Worm (Caenorhabditis elegans) whole organism, late embryonic: Measurements from ENCODE around the gene F54C9.14.

ENCODE experiments used
- C38D4.7 ChIP-seq: fragments of 200-800 bp; sonication (Bioruptor generic); optimal IDR thresholded peaks from 2 replicates; lab custom pipeline; 2018; ENCODE audit warnings: mild to moderate bottlenecking, missing genetic modification characterization, moderate library complexity, missing compliant biosample characterization
- F13H6.1 ChIP-seq: sonication (generic microtip); optimal IDR thresholded peaks from 2 replicates; lab custom pipeline; 2016; ENCODE audit warnings: missing genetic modification characterization, missing compliant biosample characterization
- K02D7.2 ChIP-seq: sonication (generic microtip); optimal IDR thresholded peaks from 2 replicates; lab custom pipeline; 2017; ENCODE audit warnings: mild to moderate bottlenecking, missing genetic modification characterization, missing compliant biosample characterization
- T23F11.4 ChIP-seq: fragments of 200-800 bp; sonication (Bioruptor generic); optimal IDR thresholded peaks from 2 replicates; lab custom pipeline; 2018; ENCODE audit warnings: mild to moderate bottlenecking, missing genetic modification characterization, missing compliant biosample characterization
- ahr-1 ChIP-seq: sonication (generic microtip); optimal IDR thresholded peaks from 2 replicates; lab custom pipeline; 2016; ENCODE audit warnings: missing genetic modification characterization, missing compliant biosample characterization
- ama-1 ChIP-seq: fragments of 150-350 bp; optimal IDR thresholded peaks from 2 replicates; lab custom pipeline; 2014
- ceh-14 ChIP-seq: sonication (generic microtip); optimal IDR thresholded peaks from 2 replicates; lab custom pipeline; 2016; ENCODE audit warnings: missing genotype, missing genetic modification characterization, missing compliant biosample characterization
- ceh-18 ChIP-seq: sonication (generic microtip); optimal IDR thresholded peaks from 2 replicates; lab custom pipeline; 2016; ENCODE audit warnings: missing genetic modification characterization, missing compliant biosample characterization
- ceh-2 ChIP-seq: sonication (generic microtip); optimal IDR thresholded peaks from 2 replicates; lab custom pipeline; 2016; ENCODE audit warnings: missing genotype, missing genetic modification characterization, missing compliant biosample characterization
- ceh-22 ChIP-seq: sonication (generic microtip); optimal IDR thresholded peaks from 2 replicates; lab custom pipeline; 2017; ENCODE audit warnings: missing biosample characterization, missing genetic modification characterization
- ceh-24 ChIP-seq: sonication (generic microtip); optimal IDR thresholded peaks from 2 replicates; lab custom pipeline; 2016; ENCODE audit warnings: mild to moderate bottlenecking, missing genetic modification characterization, missing compliant biosample characterization
- ceh-30 ChIP-seq: fragments of 150-350 bp; optimal IDR thresholded peaks from 2 replicates; lab custom pipeline; 2014; ENCODE audit warnings: missing biosample characterization, missing genetic modification characterization
- ceh-31 ChIP-seq: sonication (generic microtip); optimal IDR thresholded peaks from 2 replicates; lab custom pipeline; 2016; ENCODE audit warnings: missing genetic modification characterization, missing compliant biosample characterization
- ceh-34 ChIP-seq: sonication (generic microtip); optimal IDR thresholded peaks from 2 replicates; lab custom pipeline; 2016; ENCODE audit warnings: mild to moderate bottlenecking, missing genetic modification characterization, missing compliant biosample characterization
- ceh-45 ChIP-seq: fragments of 200-800 bp; sonication (Bioruptor generic); IDR thresholded peaks from 2 replicates; pipeline ENCODE4 v1.3.6; 2022; ENCODE audit warnings: missing genetic modification reagents, missing genetic modification characterization, missing compliant biosample characterization
- ceh-9 ChIP-seq: sonication (generic microtip); optimal IDR thresholded peaks from 2 replicates; lab custom pipeline; 2016; ENCODE audit warnings: mild to moderate bottlenecking, missing genetic modification characterization, inconsistent platforms, missing compliant biosample characterization
- che-1 ChIP-seq: sonication (generic microtip); optimal IDR thresholded peaks from 2 replicates; lab custom pipeline; 2016; ENCODE audit warnings: mild to moderate bottlenecking, missing genetic modification characterization, missing compliant biosample characterization
- dmd-4 ChIP-seq: sonication (generic microtip); optimal IDR thresholded peaks from 2 replicates; lab custom pipeline; 2016; ENCODE audit warnings: borderline replicate concordance, missing genetic modification characterization, missing compliant biosample characterization
- elt-2 ChIP-seq: sonication (generic microtip); optimal IDR thresholded peaks from 2 replicates; lab custom pipeline; 2016; ENCODE audit warnings: missing genetic modification reagents, missing genetic modification characterization, missing compliant biosample characterization
- elt-4 ChIP-seq: sonication (generic microtip); optimal IDR thresholded peaks from 2 replicates; lab custom pipeline; 2016; ENCODE audit warnings: missing genetic modification characterization, missing compliant biosample characterization
- fkh-10 ChIP-seq: fragments of 150-350 bp; optimal IDR thresholded peaks from 2 replicates; lab custom pipeline; 2014; ENCODE audit warnings: missing biosample characterization, missing genetic modification reagents, missing genetic modification characterization
- fkh-6 ChIP-seq: sonication (generic microtip); optimal IDR thresholded peaks from 2 replicates; lab custom pipeline; 2016; ENCODE audit warnings: missing genetic modification characterization, missing compliant biosample characterization
- gmeb-2 ChIP-seq: sonication (generic microtip); optimal IDR thresholded peaks from 2 replicates; lab custom pipeline; 2016; ENCODE audit warnings: missing genetic modification characterization, inconsistent platforms, missing compliant biosample characterization
- hlh-13 ChIP-seq: fragments of 200-800 bp; sonication (Bioruptor generic); optimal IDR thresholded peaks from 2 replicates; lab custom pipeline; 2018; ENCODE audit warnings: mild to moderate bottlenecking, missing genetic modification characterization, missing compliant biosample characterization
- hlh-6 ChIP-seq: sonication (generic microtip); optimal IDR thresholded peaks from 2 replicates; lab custom pipeline; 2016; ENCODE audit warnings: missing genotype, missing genetic modification characterization, missing compliant biosample characterization
- madf-2 ChIP-seq: sonication (generic microtip); optimal IDR thresholded peaks from 2 replicates; lab custom pipeline; 2017; ENCODE audit warnings: missing genetic modification characterization, missing compliant biosample characterization
- mec-3 ChIP-seq: sonication (generic microtip); optimal IDR thresholded peaks from 2 replicates; lab custom pipeline; 2016; ENCODE audit warnings: borderline replicate concordance, missing genetic modification characterization, missing compliant biosample characterization
- nfya-1 ChIP-seq: sonication (generic microtip); optimal IDR thresholded peaks from 2 replicates; lab custom pipeline; 2017; ENCODE audit warnings: missing genetic modification characterization, mild to moderate bottlenecking, missing compliant biosample characterization, antibody characterized with exemption, moderate library complexity
- nhr-11 ChIP-seq: fragments of 150-350 bp; optimal IDR thresholded peaks from 2 replicates; lab custom pipeline; 2014; ENCODE audit warnings: missing biosample characterization, missing genetic modification characterization
- odd-2 ChIP-seq: sonication (generic microtip); optimal IDR thresholded peaks from 2 replicates; lab custom pipeline; 2017; ENCODE audit warnings: antibody characterized with exemption, mild to moderate bottlenecking, missing genetic modification characterization, missing compliant biosample characterization
- pag-3 ChIP-seq: sonication (generic microtip); optimal IDR thresholded peaks from 2 replicates; lab custom pipeline; 2016; ENCODE audit warnings: missing compliant biosample characterization, missing genetic modification characterization, borderline replicate concordance
- pat-9 ChIP-seq: fragments of 200-800 bp; sonication (Bioruptor generic); optimal IDR thresholded peaks from 2 replicates; lab custom pipeline; 2018; ENCODE audit warnings: mild to moderate bottlenecking, missing genetic modification characterization, moderate library complexity, missing compliant biosample characterization
- pha-2 ChIP-seq: sonication (generic microtip); optimal IDR thresholded peaks from 2 replicates; lab custom pipeline; 2017; ENCODE audit warnings: mild to moderate bottlenecking, missing genetic modification characterization, missing compliant biosample characterization
- pha-4 ChIP-seq: fragments of 150-350 bp; optimal IDR thresholded peaks from 2 replicates; lab custom pipeline; 2018; ENCODE audit warnings: missing biosample characterization, missing genetic modification reagents, missing genetic modification characterization
- pqm-1 ChIP-seq: sonication (generic microtip); optimal IDR thresholded peaks from 2 replicates; lab custom pipeline; 2016; ENCODE audit warnings: missing genetic modification characterization, missing compliant biosample characterization
- pros-1 ChIP-seq: fragments of 150-350 bp; optimal IDR thresholded peaks from 2 replicates; lab custom pipeline; 2014; ENCODE audit warnings: missing biosample characterization, missing genetic modification reagents, missing genetic modification characterization
- sdc-2 ChIP-seq: sonication (generic microtip); optimal IDR thresholded peaks from 2 replicates; lab custom pipeline; 2016; ENCODE audit warnings: missing genotype, missing genetic modification characterization, missing compliant biosample characterization
- sox-2 ChIP-seq: fragments of 200-800 bp; sonication (Bioruptor generic); IDR thresholded peaks from 2 replicates; pipeline ENCODE4 v1.3.6; 2022; ENCODE audit warnings: missing genetic modification reagents, missing genetic modification characterization, missing compliant biosample characterization
- syd-9 ChIP-seq: sonication (generic microtip); optimal IDR thresholded peaks from 2 replicates; lab custom pipeline; 2016; ENCODE audit warnings: mild to moderate bottlenecking, missing genetic modification characterization, moderate library complexity, missing compliant biosample characterization
- tbx-7 ChIP-seq: sonication (generic microtip); optimal IDR thresholded peaks from 2 replicates; lab custom pipeline; 2016; ENCODE audit warnings: missing genotype, missing genetic modification characterization, missing compliant biosample characterization
- ttx-3 ChIP-seq: sonication (generic microtip); optimal IDR thresholded peaks from 2 replicates; lab custom pipeline; 2016; ENCODE audit warnings: missing genetic modification reagents, missing genetic modification characterization, missing compliant biosample characterization
- unc-42 ChIP-seq: sonication (generic microtip); optimal IDR thresholded peaks from 2 replicates; lab custom pipeline; 2016; ENCODE audit warnings: missing genotype, missing genetic modification characterization, missing compliant biosample characterization
- zip-5 ChIP-seq: sonication (generic microtip); optimal IDR thresholded peaks from 2 replicates; lab custom pipeline; 2016; ENCODE audit warnings: missing genetic modification characterization, missing compliant biosample characterization

The F54C9.14 gene

DNA sequence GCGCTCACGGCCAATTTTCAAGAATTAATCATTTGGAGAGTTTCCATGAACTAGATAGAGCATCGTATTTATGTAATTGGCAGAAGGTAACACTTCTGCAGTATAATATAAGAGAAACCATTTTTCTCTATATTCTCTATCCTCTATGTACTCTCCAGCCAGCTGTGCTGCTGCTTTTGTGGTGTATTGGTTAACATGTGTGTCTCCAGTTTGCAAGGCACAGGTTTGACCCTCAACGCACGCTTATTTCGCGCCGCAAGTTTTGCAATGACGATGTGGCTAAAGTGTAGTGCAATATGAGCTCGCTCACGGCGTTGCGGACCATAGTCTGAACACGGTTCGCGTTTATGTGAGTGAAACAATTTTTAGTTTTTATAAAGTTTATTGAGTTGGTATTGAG is 15.1 kb upstream of the F54C9.14 start (continued):
- TF ChIP-seq hlh-6 (peak; percentile 85), ceh-14 (peak; percentile 59), K02D7.2 (tag; lab: Kevin White, UChicago) (peak; percentile 85), ahr-1 (tag; lab: Kevin White, UChicago) (peak; percentile 75), elt-4 (tag; lab: Kevin White, UChicago) (no peak), ceh-2 (tag; lab: Kevin White, UChicago) (peak; percentile 74), nhr-11 (no peak), ceh-30 (peak; percentile 28), ceh-9 (tag; lab: Kevin White, UChicago) (peak; percentile 33), ceh-31 (tag; lab: Kevin White, UChicago) (peak; percentile 66), syd-9 (tag; lab: Kevin White, UChicago) (peak; percentile 78), elt-2 (tag; lab: Kevin White, UChicago) (peak; percentile 92), pag-3 (tag; lab: Kevin White, UChicago) (peak; percentile 27), ceh-18 (tag; lab: Kevin White, UChicago) (peak; percentile 56), ama-1 (lab: Kevin White, UChicago) (no peak), gmeb-2 (tag; lab: Kevin White, UChicago) (peak; percentile 86), pat-9 (tag; lab: Kevin White, UChicago) (peak; percentile 83), sox-2 (GFP tag; lab: Robert Waterston, UW) (peak; percentile 74), fkh-6 (peak; percentile 78), pqm-1 (peak; percentile 49), ttx-3 (tag; lab: Kevin White, UChicago) (peak; percentile 84), C38D4.7 (GFP tag; lab: Kevin White, UChicago) (peak; percentile 78), pha-2 (peak; percentile 89)
- TF ChIP-seq, all 69 proteins: peak for 57

DNA sequence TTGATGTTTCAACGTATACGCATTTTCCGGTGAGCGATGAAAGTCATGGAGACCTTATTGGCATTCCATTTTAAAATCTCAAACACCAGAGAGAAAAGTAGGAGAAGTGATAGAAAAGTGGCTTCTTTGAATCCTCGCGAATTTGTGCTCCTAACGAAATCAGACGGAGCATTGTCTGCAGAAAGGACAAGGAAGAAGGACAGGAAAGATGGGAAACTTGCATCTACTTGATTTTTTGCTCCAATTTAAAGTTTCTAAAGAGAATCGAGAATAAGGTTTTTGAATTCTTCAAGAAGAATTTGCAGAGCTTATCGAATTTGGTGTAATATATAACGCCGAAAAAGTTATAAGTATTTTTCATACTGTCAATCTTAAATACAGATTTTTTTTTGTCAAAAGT is 11.0 kb upstream of the F54C9.14 start:
- TF ChIP-seq unc-42, result peak; percentile 81
- TF ChIP-seq ceh-18 (tag; lab: Kevin White, UChicago), result no peak

DNA sequence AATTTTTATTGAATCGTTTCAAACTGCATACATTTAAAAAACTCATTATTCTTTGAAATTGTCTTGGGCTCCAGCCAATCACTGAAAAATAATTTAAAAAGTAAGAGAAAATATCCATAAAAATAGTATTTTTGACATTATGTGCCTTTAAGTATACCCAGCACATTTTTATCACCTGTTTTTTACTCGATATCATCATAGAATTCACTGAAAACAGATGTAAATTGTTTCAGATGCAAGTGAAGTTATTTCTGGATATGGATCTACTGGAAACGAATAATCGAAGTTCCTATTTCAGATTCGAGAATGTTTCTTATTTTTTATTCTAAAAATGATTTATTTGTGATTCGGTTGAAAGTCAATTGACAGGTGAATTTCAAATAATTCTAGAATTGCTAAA is 7.5 kb upstream of the F54C9.14 start:
- no peak for TF ChIP-seq hlh-6
- TF ChIP-seq madf-2 (tag; lab: Kevin White, UChicago), result no peak
- TF ChIP-seq sdc-2 (tag; lab: Kevin White, UChicago), result no peak
- TF ChIP-seq pag-3 (tag; lab: Kevin White, UChicago), result no peak
- no peak for TF ChIP-seq pha-4 (tag; lab: Kevin White, UChicago)
- no peak for TF ChIP-seq ceh-18 (tag; lab: Kevin White, UChicago)
- TF ChIP-seq ceh-22 (tag; lab: Kevin White, UChicago), result no peak
- TF ChIP-seq ceh-45 (GFP tag; lab: Robert Waterston, UW), result no peak
- no peak for TF ChIP-seq che-1 (tag; lab: Kevin White, UChicago)
- no peak for TF ChIP-seq pha-2
- TF ChIP-seq ceh-2 (tag; lab: Kevin White, UChicago), result no peak
- TF ChIP-seq hlh-13, result no peak
- TF ChIP-seq fkh-6, result no peak
- no peak for TF ChIP-seq sox-2 (GFP tag; lab: Robert Waterston, UW)
- no peak for TF ChIP-seq C38D4.7 (GFP tag; lab: Kevin White, UChicago)
- TF ChIP-seq ceh-30, result no peak
- TF ChIP-seq pros-1 (tag; lab: Kevin White, UChicago), result no peak
- TF ChIP-seq T23F11.4 (GFP tag; lab: Kevin White, UChicago), result no peak
- no peak for TF ChIP-seq F13H6.1 (tag; lab: Kevin White, UChicago)
- TF ChIP-seq dmd-4 (tag; lab: Kevin White, UChicago), result no peak
- TF ChIP-seq, all 69 proteins: peak for 0

DNA sequence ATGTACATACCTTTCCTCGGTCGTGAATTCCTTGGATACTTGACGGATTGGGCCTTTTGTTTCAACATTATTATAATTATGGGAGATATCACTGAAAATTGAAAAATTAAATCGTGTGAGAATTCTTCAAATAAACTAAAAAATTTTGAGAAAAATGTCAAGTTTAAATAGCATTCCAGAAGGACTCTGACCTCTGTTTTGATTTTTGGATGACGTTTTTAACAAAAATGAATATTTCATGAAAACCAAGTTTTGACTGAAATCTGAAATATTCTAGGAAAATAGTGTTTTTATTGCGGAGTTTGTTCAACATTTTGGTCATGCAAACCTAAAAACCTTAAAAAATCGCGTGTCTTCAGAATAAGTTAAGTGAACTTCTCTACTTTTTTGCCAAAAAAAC is 5.9 kb upstream of the F54C9.14 start, which contains the start of gene glb-27:
TSS of gene glb-27 (minus strand) at position 101 of the 400 bp plus-strand sequence.
- TF ChIP-seq odd-2 (tag; lab: Kevin White, UChicago) (no peak), tbx-7 (tag; lab: Kevin White, UChicago) (no peak), ceh-24 (tag; lab: Kevin White, UChicago) (no peak), zip-5 (tag; lab: Kevin White, UChicago) (no peak), pqm-1 (no peak), pros-1 (tag; lab: Kevin White, UChicago) (no peak), ceh-34 (tag; lab: Kevin White, UChicago) (no peak), pat-9 (tag; lab: Kevin White, UChicago) (no peak), ceh-18 (tag; lab: Kevin White, UChicago) (no peak), pha-2 (no peak), fkh-10 (no peak), nfya-1 (no peak), mec-3 (no peak)
